Worm (Caenorhabditis elegans) whole organism, late embryonic: Measurements from ENCODE around the gene odr-2.

Experiments
- C08G9.2 ChIP-seq: sonication (generic microtip); optimal IDR thresholded peaks from 2 replicates; lab custom pipeline; 2016; ENCODE audit warnings: mild to moderate bottlenecking, missing genetic modification characterization, moderate library complexity, missing compliant biosample characterization
- C38D4.7 ChIP-seq: fragments of 200-800 bp; sonication (Bioruptor generic); optimal IDR thresholded peaks from 2 replicates; lab custom pipeline; 2018; ENCODE audit warnings: mild to moderate bottlenecking, missing genetic modification characterization, moderate library complexity, missing compliant biosample characterization
- K02D7.2 ChIP-seq: sonication (generic microtip); optimal IDR thresholded peaks from 2 replicates; lab custom pipeline; 2017; ENCODE audit warnings: mild to moderate bottlenecking, missing genetic modification characterization, missing compliant biosample characterization
- T23F11.4 ChIP-seq: fragments of 200-800 bp; sonication (Bioruptor generic); optimal IDR thresholded peaks from 2 replicates; lab custom pipeline; 2018; ENCODE audit warnings: mild to moderate bottlenecking, missing genetic modification characterization, missing compliant biosample characterization
- Y22D7AL.16 ChIP-seq: sonication (generic microtip); optimal IDR thresholded peaks from 2 replicates; lab custom pipeline; 2016; ENCODE audit warnings: missing genetic modification characterization, missing compliant biosample characterization
- ceh-22 ChIP-seq: sonication (generic microtip); optimal IDR thresholded peaks from 2 replicates; lab custom pipeline; 2017; ENCODE audit warnings: missing biosample characterization, missing genetic modification characterization
- ceh-24 ChIP-seq: sonication (generic microtip); optimal IDR thresholded peaks from 2 replicates; lab custom pipeline; 2016; ENCODE audit warnings: mild to moderate bottlenecking, missing genetic modification characterization, missing compliant biosample characterization
- ceh-30 ChIP-seq: fragments of 150-350 bp; optimal IDR thresholded peaks from 2 replicates; lab custom pipeline; 2014; ENCODE audit warnings: missing biosample characterization, missing genetic modification characterization
- ceh-31 ChIP-seq: sonication (generic microtip); optimal IDR thresholded peaks from 2 replicates; lab custom pipeline; 2016; ENCODE audit warnings: missing genetic modification characterization, missing compliant biosample characterization
- ceh-45 ChIP-seq: fragments of 200-800 bp; sonication (Bioruptor generic); IDR thresholded peaks from 2 replicates; pipeline ENCODE4 v1.3.6; 2022; ENCODE audit warnings: missing genetic modification reagents, missing genetic modification characterization, missing compliant biosample characterization
- ceh-6 ChIP-seq: fragments of 200-800 bp; sonication (Bioruptor generic); optimal IDR thresholded peaks from 2 replicates; lab custom pipeline; 2018; ENCODE audit warnings: mild to moderate bottlenecking, missing genetic modification characterization, missing compliant biosample characterization
- dmd-4 ChIP-seq: sonication (generic microtip); optimal IDR thresholded peaks from 2 replicates; lab custom pipeline; 2016; ENCODE audit warnings: borderline replicate concordance, missing genetic modification characterization, missing compliant biosample characterization
- elt-2 ChIP-seq: sonication (generic microtip); optimal IDR thresholded peaks from 2 replicates; lab custom pipeline; 2016; ENCODE audit warnings: missing genetic modification reagents, missing genetic modification characterization, missing compliant biosample characterization
- elt-4 ChIP-seq: sonication (generic microtip); optimal IDR thresholded peaks from 2 replicates; lab custom pipeline; 2016; ENCODE audit warnings: missing genetic modification characterization, missing compliant biosample characterization
- ets-4 ChIP-seq: sonication (generic microtip); optimal IDR thresholded peaks from 2 replicates; lab custom pipeline; 2016; ENCODE audit warnings: missing genetic modification characterization, missing compliant biosample characterization
- gmeb-2 ChIP-seq: sonication (generic microtip); optimal IDR thresholded peaks from 2 replicates; lab custom pipeline; 2016; ENCODE audit warnings: missing genetic modification characterization, inconsistent platforms, missing compliant biosample characterization
- hlh-30 ChIP-seq: sonication (generic microtip); optimal IDR thresholded peaks from 2 replicates; lab custom pipeline; 2017; ENCODE audit warnings: antibody characterized with exemption, missing genetic modification characterization, missing compliant biosample characterization; ENCODE audit not compliant: insufficient read depth
- hlh-6 ChIP-seq: sonication (generic microtip); optimal IDR thresholded peaks from 2 replicates; lab custom pipeline; 2016; ENCODE audit warnings: missing genotype, missing genetic modification characterization, missing compliant biosample characterization
- hlh-8 ChIP-seq: sonication (generic microtip); optimal IDR thresholded peaks from 2 replicates; lab custom pipeline; 2016; ENCODE audit warnings: missing genotype, missing genetic modification characterization, missing compliant biosample characterization
- madf-2 ChIP-seq: sonication (generic microtip); optimal IDR thresholded peaks from 2 replicates; lab custom pipeline; 2017; ENCODE audit warnings: missing genetic modification characterization, missing compliant biosample characterization
- npax-4 ChIP-seq: sonication (generic microtip); optimal IDR thresholded peaks from 2 replicates; lab custom pipeline; 2016; ENCODE audit warnings: missing genetic modification characterization, missing compliant biosample characterization
- odd-2 ChIP-seq: sonication (generic microtip); optimal IDR thresholded peaks from 2 replicates; lab custom pipeline; 2017; ENCODE audit warnings: antibody characterized with exemption, mild to moderate bottlenecking, missing genetic modification characterization, missing compliant biosample characterization
- pax-1 ChIP-seq: fragments of 150-350 bp; optimal IDR thresholded peaks from 2 replicates; lab custom pipeline; 2014; ENCODE audit warnings: missing biosample characterization, missing genetic modification characterization
- pha-4 ChIP-seq: fragments of 150-350 bp; optimal IDR thresholded peaks from 2 replicates; lab custom pipeline; 2018; ENCODE audit warnings: missing biosample characterization, missing genetic modification reagents, missing genetic modification characterization
- pqm-1 ChIP-seq: sonication (generic microtip); optimal IDR thresholded peaks from 2 replicates; lab custom pipeline; 2016; ENCODE audit warnings: missing genetic modification characterization, missing compliant biosample characterization
- ref-2 ChIP-seq: sonication (generic microtip); optimal IDR thresholded peaks from 2 replicates; lab custom pipeline; 2016; ENCODE audit warnings: missing genetic modification characterization, missing compliant biosample characterization
- syd-9 ChIP-seq: sonication (generic microtip); optimal IDR thresholded peaks from 2 replicates; lab custom pipeline; 2016; ENCODE audit warnings: mild to moderate bottlenecking, missing genetic modification characterization, moderate library complexity, missing compliant biosample characterization
- ttx-3 ChIP-seq: sonication (generic microtip); optimal IDR thresholded peaks from 2 replicates; lab custom pipeline; 2016; ENCODE audit warnings: missing genetic modification reagents, missing genetic modification characterization, missing compliant biosample characterization
- unc-3 ChIP-seq, 2 experiments: fragments of 200-800 bp in 1 of 2; sonication (Bioruptor generic) in 1 of 2; sonication (generic microtip) in 1 of 2; conservative IDR thresholded peaks in 1 of 2; optimal IDR thresholded peaks in 1 of 2; 2 replicates each; pipeline versions ENCODE4 v1.3.6 to Lab custom; 2016 to 2022; ENCODE audit warnings: missing compliant biosample characterization in 2 of 2, missing genetic modification characterization in 2 of 2, missing genetic modification reagents in 1 of 2
- unc-42 ChIP-seq: sonication (generic microtip); optimal IDR thresholded peaks from 2 replicates; lab custom pipeline; 2016; ENCODE audit warnings: missing genotype, missing genetic modification characterization, missing compliant biosample characterization
- unc-86 ChIP-seq: sonication (generic microtip); optimal IDR thresholded peaks from 2 replicates; lab custom pipeline; 2016; ENCODE audit warnings: missing genetic modification characterization, missing compliant biosample characterization
- zip-5 ChIP-seq: sonication (generic microtip); optimal IDR thresholded peaks from 2 replicates; lab custom pipeline; 2016; ENCODE audit warnings: missing genetic modification characterization, missing compliant biosample characterization

The odr-2 gene

ce11 chrV:7133963-7134362 is 30.6 kb downstream of the odr-2 start, which contains the start of gene F10D2.16:
TSS of gene F10D2.16 (plus strand) at chrV:7134263.
- TF ChIP-seq pax-1 (tag; lab: Kevin White, UChicago) (no peak), hlh-6 (tag; lab: Kevin White, UChicago) (no peak), pqm-1 (tag; lab: Kevin White, UChicago) (no peak), unc-42 (no peak), ref-2 (tag; lab: Kevin White, UChicago) (no peak), npax-4 (tag; lab: Kevin White, UChicago) (no peak), ceh-22 (no peak), ceh-6 (GFP tag; lab: Kevin White, UChicago) (no peak), syd-9 (tag; lab: Kevin White, UChicago) (no peak), unc-3 (GFP tag; conservative IDR thresholded peaks at IDR 0.05; lab: Robert Waterston, UW) (no peak), unc-3 (tag; optimal IDR thresholded peaks at IDR 0.05; lab: Kevin White, UChicago) (no peak), Y22D7AL.16 (tag; lab: Kevin White, UChicago) (no peak), ets-4 (tag; lab: Kevin White, UChicago) (no peak), C38D4.7 (GFP tag; lab: Kevin White, UChicago) (no peak), ceh-31 (tag; lab: Kevin White, UChicago) (no peak), elt-2 (tag; lab: Kevin White, UChicago) (no peak)

- no peak for TF ChIP-seq ref-2 (tag; lab: Kevin White, UChicago)
- TF ChIP-seq ceh-31 (tag; lab: Kevin White, UChicago): no peak
- no peak for TF ChIP-seq hlh-6 (tag; lab: Kevin White, UChicago)
- TF ChIP-seq elt-4 (tag; lab: Kevin White, UChicago): no peak
- no peak for TF ChIP-seq unc-3 (GFP tag; conservative IDR thresholded peaks at IDR 0.05; lab: Robert Waterston, UW)
- TF ChIP-seq unc-3 (tag; optimal IDR thresholded peaks at IDR 0.05; lab: Kevin White, UChicago): no peak
- no peak for TF ChIP-seq hlh-8 (tag; lab: Kevin White, UChicago)
- TF ChIP-seq zip-5: no peak
- no peak for TF ChIP-seq C08G9.2 (tag; lab: Kevin White, UChicago)
- TF ChIP-seq ceh-30 (tag; lab: Kevin White, UChicago): no peak
- no peak for TF ChIP-seq K02D7.2 (tag; lab: Kevin White, UChicago)
Observed at ce11 chrV:7136859-7137258, 33.5 kb downstream of the odr-2 start.

DNA sequence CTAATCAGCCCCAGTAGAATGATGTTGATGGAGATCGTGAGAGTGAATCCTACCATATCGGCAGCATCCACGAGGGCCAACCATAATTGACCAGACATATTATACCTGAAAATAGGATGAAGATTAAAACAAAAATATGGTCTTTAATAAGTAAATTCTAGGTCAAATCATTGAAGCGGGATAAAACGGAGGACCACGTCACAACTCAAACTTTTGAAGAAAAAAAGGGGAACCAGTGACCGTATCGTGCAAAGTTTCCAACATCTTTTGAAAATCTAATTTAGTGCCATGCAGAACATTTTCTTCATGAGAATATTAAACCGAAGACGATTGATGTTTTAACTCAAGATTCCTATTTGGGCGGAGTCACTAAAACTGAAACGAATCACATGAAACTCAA is 35.0 kb downstream of the odr-2 start, which contains the start of gene str-112:
str-112 (minus strand) TSS at position 101 of the 400 bp plus-strand sequence.
- TF ChIP-seq syd-9 (tag; lab: Kevin White, UChicago) (no peak), Y22D7AL.16 (tag; lab: Kevin White, UChicago) (no peak), ttx-3 (tag; lab: Kevin White, UChicago) (no peak), odd-2 (tag; lab: Kevin White, UChicago) (no peak), ceh-45 (GFP tag; lab: Robert Waterston, UW) (no peak), hlh-30 (tag; lab: Kevin White, UChicago) (no peak), elt-4 (tag; lab: Kevin White, UChicago) (no peak), T23F11.4 (GFP tag; lab: Kevin White, UChicago) (no peak), madf-2 (tag; lab: Kevin White, UChicago) (no peak), ceh-24 (no peak), unc-86 (tag; lab: Kevin White, UChicago) (no peak), pax-1 (tag; lab: Kevin White, UChicago) (no peak), pqm-1 (tag; lab: Kevin White, UChicago) (no peak), pha-4 (no peak), C08G9.2 (tag; lab: Kevin White, UChicago) (no peak)
- TF ChIP-seq, all 69 proteins: peak for 0

- TF ChIP-seq gmeb-2 (tag; lab: Kevin White, UChicago) (no peak), dmd-4 (tag; lab: Kevin White, UChicago) (no peak), syd-9 (tag; lab: Kevin White, UChicago) (no peak), hlh-30 (tag; lab: Kevin White, UChicago) (no peak)
Observed at ce11 chrV:7140368-7140767, 37.0 kb downstream of the odr-2 start.
